Fruit fly (Drosophila melanogaster) whole organism, embryonic: ENCODE measurements around the gene CG6443.

Source experiments
- Awh ChIP-seq: fragments of 200-800 bp; sonication (Bioruptor generic); IDR thresholded peaks from 2 replicates; pipeline ENCODE4, ENCODE4 v1.3.6; 2022; ENCODE audit warnings: missing biosample characterization, missing genetic modification characterization
- CG1024 ChIP-seq: fragments of 200-800 bp; sonication (Bioruptor generic); IDR thresholded peaks from 2 replicates; pipeline ENCODE4 v1.3.6; 2022; ENCODE audit warnings: missing biosample characterization, missing genetic modification characterization
- CG10431 ChIP-seq: fragments of 200-800 bp; sonication (Bioruptor generic); optimal IDR thresholded peaks from 3 replicates; lab custom pipeline; 2018; ENCODE audit warnings: missing biosample characterization, mild to moderate bottlenecking, missing genetic modification characterization
- CG11723 ChIP-seq: fragments of 200-800 bp; sonication (Bioruptor generic); optimal IDR thresholded peaks from 2 replicates; lab custom pipeline; 2017; ENCODE audit warnings: missing biosample characterization, mild to moderate bottlenecking, missing genetic modification characterization
- CG12071 ChIP-seq: fragments of 200-800 bp; sonication (Bioruptor generic); optimal IDR thresholded peaks from 3 replicates; lab custom pipeline; 2018; ENCODE audit warnings: missing biosample characterization, mild to moderate bottlenecking, missing genetic modification characterization
- CG12219 ChIP-seq: fragments of 200-800 bp; sonication (Bioruptor generic); optimal IDR thresholded peaks from 3 replicates; lab custom pipeline; 2018; ENCODE audit warnings: missing biosample characterization, mild to moderate bottlenecking, missing genetic modification characterization
- CG13287 ChIP-seq: fragments of 200-800 bp; sonication (Bioruptor generic); IDR thresholded peaks from 2 replicates; pipeline ENCODE4 v1.3.6; 2022; ENCODE audit warnings: missing biosample characterization, missing genetic modification characterization; ENCODE audit not compliant: partially characterized antibody
- CG13624 ChIP-seq: fragments of 200-800 bp; sonication (Bioruptor generic); optimal IDR thresholded peaks from 2 replicates; lab custom pipeline; 2016; ENCODE audit warnings: missing biosample characterization, missing genetic modification characterization
- CG15073 ChIP-seq: fragments of 200-800 bp; sonication (Bioruptor generic); optimal IDR thresholded peaks from 2 replicates; lab custom pipeline; 2016; ENCODE audit warnings: missing biosample characterization, missing genetic modification characterization
- CG1603 ChIP-seq: fragments of 200-800 bp; sonication (Bioruptor generic); optimal IDR thresholded peaks from 2 replicates; lab custom pipeline; 2019; ENCODE audit warnings: missing biosample characterization, mild to moderate bottlenecking, missing genetic modification characterization, moderate library complexity
- CG18476 ChIP-seq: fragments of 200-800 bp; sonication (Bioruptor generic); optimal IDR thresholded peaks from 2 replicates; lab custom pipeline; 2016; ENCODE audit warnings: missing biosample characterization, mild to moderate bottlenecking, missing genetic modification characterization
- CG2875 ChIP-seq: fragments of 200-800 bp; sonication (Bioruptor generic); optimal IDR thresholded peaks from 2 replicates; lab custom pipeline; 2017; ENCODE audit warnings: missing biosample characterization, mild to moderate bottlenecking, missing genetic modification characterization, missing genetic modification reagents
- CG42726 ChIP-seq: fragments of 200-800 bp; sonication (Bioruptor generic); IDR thresholded peaks from 2 replicates; pipeline ENCODE4 v1.3.6; 2022; ENCODE audit warnings: missing biosample characterization, missing genetic modification characterization; ENCODE audit not compliant: partially characterized antibody
- CG4854 ChIP-seq: fragments of 200-800 bp; sonication (Bioruptor generic); optimal IDR thresholded peaks from 2 replicates; lab custom pipeline; 2016; ENCODE audit warnings: missing biosample characterization, missing genetic modification characterization, inconsistent platforms
- CG5245 ChIP-seq: fragments of 200-800 bp; sonication (Bioruptor generic); optimal IDR thresholded peaks from 3 replicates; lab custom pipeline; 2016; ENCODE audit warnings: missing biosample characterization, missing genetic modification characterization
- CG5953 ChIP-seq: fragments of 200-800 bp; sonication (Bioruptor generic); IDR thresholded peaks from 2 replicates; pipeline ENCODE4 v1.3.6; 2022; ENCODE audit warnings: missing biosample characterization, missing genetic modification characterization
- CG6272 ChIP-seq: fragments of 200-800 bp; sonication (Bioruptor generic); IDR thresholded peaks from 2 replicates; pipeline ENCODE4 v1.3.6; 2022; ENCODE audit warnings: missing biosample characterization, missing genetic modification characterization
- CG6791 ChIP-seq: fragments of 200-800 bp; sonication (Bioruptor generic); IDR thresholded peaks from 3 replicates; pipeline ENCODE4 v1.3.6; 2022; ENCODE audit warnings: missing biosample characterization, missing genetic modification characterization; ENCODE audit not compliant: partially characterized antibody
- CG6854 ChIP-seq: fragments of 200-800 bp; sonication (Bioruptor generic); optimal IDR thresholded peaks from 3 replicates; lab custom pipeline; 2017; ENCODE audit warnings: missing biosample characterization, mild to moderate bottlenecking, missing genetic modification characterization
- CG7745 ChIP-seq: fragments of 200-800 bp; sonication (Bioruptor generic); optimal IDR thresholded peaks from 2 replicates; lab custom pipeline; 2018; ENCODE audit warnings: missing biosample characterization, mild to moderate bottlenecking, missing genetic modification characterization, moderate library complexity
- CG7987 ChIP-seq: fragments of 200-800 bp; sonication (Bioruptor generic); optimal IDR thresholded peaks from 2 replicates; lab custom pipeline; 2018; ENCODE audit warnings: missing biosample characterization, mild to moderate bottlenecking, missing genetic modification characterization, moderate library complexity
- D ChIP-seq, 2 experiments: fragments of 200-800 bp in 1 of 2; fragments of >200 bp in 1 of 2; sonication (Bioruptor generic) in 1 of 2; optimal IDR thresholded peaks; 2 replicates in 1 of 2; 3 replicates in 1 of 2; lab custom pipeline; 2017; ENCODE audit warnings: mild to moderate bottlenecking in 1 of 2, missing biosample characterization in 1 of 2, missing genetic modification characterization in 1 of 2, missing genetic modification reagents in 1 of 2
- ERR ChIP-seq: fragments of 200-800 bp; sonication (Bioruptor generic); optimal IDR thresholded peaks from 2 replicates; lab custom pipeline; 2016; ENCODE audit warnings: missing biosample characterization, missing genetic modification characterization
- Ets65A ChIP-seq: fragments of 200-800 bp; sonication (Bioruptor generic); peaks from one replicate; lab custom pipeline; 2016; ENCODE audit warnings: missing biosample characterization, missing genetic modification characterization
- Ets97D ChIP-seq: fragments of 200-800 bp; sonication (Bioruptor generic); optimal IDR thresholded peaks from 3 replicates; lab custom pipeline; 2016; ENCODE audit warnings: missing biosample characterization, missing genetic modification characterization
- Fer3 ChIP-seq: fragments of 200-800 bp; sonication (Bioruptor generic); optimal IDR thresholded peaks from 2 replicates; lab custom pipeline; 2018; ENCODE audit warnings: missing biosample characterization, mild to moderate bottlenecking, missing genetic modification characterization, moderate library complexity
- Gug ChIP-seq: fragments of 200-800 bp; sonication (Bioruptor generic); IDR thresholded peaks from 4 replicates; pipeline ENCODE4 v1.3.6; 2022; ENCODE audit warnings: missing biosample characterization, missing genetic modification characterization
- Hr39 ChIP-seq: fragments of >200 bp; optimal IDR thresholded peaks from 2 replicates; lab custom pipeline; 2017
- Mes4 ChIP-seq: fragments of 200-800 bp; sonication (Bioruptor generic); optimal IDR thresholded peaks from 2 replicates; lab custom pipeline; 2016; ENCODE audit warnings: missing biosample characterization, missing genetic modification characterization
- Neu2 ChIP-seq: fragments of 200-800 bp; sonication (Bioruptor generic); optimal IDR thresholded peaks from 3 replicates; lab custom pipeline; 2016; ENCODE audit warnings: missing biosample characterization, missing genetic modification characterization, borderline replicate concordance
- Nf-YC ChIP-seq: fragments of 200-800 bp; optimal IDR thresholded peaks from 3 replicates; lab custom pipeline; 2019; ENCODE audit warnings: missing biosample characterization, mild to moderate bottlenecking, missing genetic modification characterization, moderate library complexity
- NfI ChIP-seq: fragments of 200-800 bp; sonication (Bioruptor generic); optimal IDR thresholded peaks from 3 replicates; lab custom pipeline; 2018; ENCODE audit warnings: missing biosample characterization, mild to moderate bottlenecking, missing genetic modification characterization, moderate library complexity
- Sox102F ChIP-seq: fragments of 200-800 bp; sonication (Bioruptor generic); optimal IDR thresholded peaks from 2 replicates; lab custom pipeline; 2018; ENCODE audit warnings: missing biosample characterization, mild to moderate bottlenecking, missing genetic modification characterization, moderate library complexity
- abd-A ChIP-seq: fragments of 200-800 bp; sonication (Bioruptor generic); optimal IDR thresholded peaks from 3 replicates; lab custom pipeline; 2019; ENCODE audit warnings: missing biosample characterization, mild to moderate bottlenecking, missing genetic modification characterization, moderate library complexity
- caup ChIP-seq: fragments of 200-800 bp; sonication (Bioruptor generic); optimal IDR thresholded peaks from 3 replicates; lab custom pipeline; 2017; ENCODE audit warnings: missing biosample characterization, mild to moderate bottlenecking, missing genetic modification characterization, moderate library complexity; ENCODE audit not compliant: severe bottlenecking
- chm ChIP-seq: fragments of 200-800 bp; sonication (Bioruptor generic); IDR thresholded peaks from 2 replicates; pipeline ENCODE4 v1.3.6; 2022; ENCODE audit warnings: missing biosample characterization, missing genetic modification characterization
- fd3F ChIP-seq: fragments of 200-800 bp; sonication (Bioruptor generic); optimal IDR thresholded peaks from 2 replicates; lab custom pipeline; 2018; ENCODE audit warnings: missing biosample characterization, mild to moderate bottlenecking, missing genetic modification characterization, moderate library complexity
- fru ChIP-seq: fragments of >200 bp; optimal IDR thresholded peaks from 2 replicates; lab custom pipeline; 2017
- jing ChIP-seq: fragments of 200-800 bp; sonication (Bioruptor generic); optimal IDR thresholded peaks from 2 replicates; lab custom pipeline; 2018; ENCODE audit warnings: missing biosample characterization, mild to moderate bottlenecking, missing genetic modification characterization
- jumu ChIP-seq: fragments of 200-800 bp; sonication (Bioruptor generic); optimal IDR thresholded peaks from 3 replicates; lab custom pipeline; 2016; ENCODE audit warnings: missing biosample characterization, missing genetic modification characterization
- ken ChIP-seq: fragments of 200-800 bp; sonication (Bioruptor generic); IDR thresholded peaks from 3 replicates; pipeline ENCODE4 v1.3.6; 2022; ENCODE audit warnings: missing biosample characterization, missing genetic modification characterization
- pan ChIP-seq, 4 experiments: fragments of >200 bp in 3 of 4; fragments of 200-800 bp in 1 of 4; sonication (Bioruptor generic) in 1 of 4; optimal IDR thresholded peaks in 3 of 4; IDR thresholded peaks in 1 of 4; 2 replicates each; pipeline versions ENCODE4 v1.3.6 to Lab custom; 2017 to 2022; ENCODE audit warnings: missing biosample characterization in 2 of 4, missing genetic modification characterization in 2 of 4, mixed read lengths in 1 of 4
- pum ChIP-seq: fragments of 200-800 bp; sonication (Bioruptor generic); optimal IDR thresholded peaks from 2 replicates; lab custom pipeline; 2016; ENCODE audit warnings: missing biosample characterization, missing genetic modification characterization
- repo ChIP-seq: fragments of 200-800 bp; sonication (Bioruptor generic); optimal IDR thresholded peaks from 2 replicates; lab custom pipeline; 2016; ENCODE audit warnings: missing biosample characterization, missing genetic modification characterization
- row ChIP-seq: fragments of 200-800 bp; sonication (Bioruptor generic); IDR thresholded peaks from 3 replicates; pipeline ENCODE4 v1.3.6; 2022; ENCODE audit warnings: missing biosample characterization, missing genetic modification characterization
- slp2 ChIP-seq: fragments of 200-800 bp; sonication (Bioruptor generic); optimal IDR thresholded peaks from 2 replicates; lab custom pipeline; 2016; ENCODE audit warnings: missing biosample characterization, missing genetic modification characterization
- tin ChIP-seq: fragments of 200-800 bp; sonication (Bioruptor generic); optimal IDR thresholded peaks from 3 replicates; lab custom pipeline; 2016; ENCODE audit warnings: missing biosample characterization, missing genetic modification characterization
- tll ChIP-seq, 2 experiments: fragments of 200-800 bp in 1 of 2; fragments of >200 bp in 1 of 2; sonication (Bioruptor generic) in 1 of 2; optimal IDR thresholded peaks; 2 replicates each; lab custom pipeline; 2017 to 2019; ENCODE audit warnings: missing biosample characterization in 2 of 2, missing genetic modification characterization in 2 of 2, mild to moderate bottlenecking in 1 of 2, moderate library complexity in 1 of 2
- trh ChIP-seq: fragments of 200-800 bp; sonication (Bioruptor generic); optimal IDR thresholded peaks from 2 replicates; lab custom pipeline; 2016; ENCODE audit warnings: missing biosample characterization, missing genetic modification characterization
- wor ChIP-seq: fragments of 200-800 bp; sonication (Bioruptor generic); IDR thresholded peaks from 2 replicates; pipeline ENCODE4 v1.3.6; 2022; ENCODE audit warnings: missing biosample characterization, missing genetic modification characterization

Gene CG6443

dm6 chr2L:10732343-10732808 is 3.6 kb downstream of the CG6443 start, which contains the start of the genes EMC3 and Dpy-30L1:
TSS of gene EMC3 (minus strand) at chr2L:10732423.
TSS of gene Dpy-30L1 (plus strand) at chr2L:10732653.
- no peak for TF ChIP-seq Awh
- TF ChIP-seq CG5245 (GFP tag; lab: Kevin White, UChicago) = no peak
- TF ChIP-seq CG7745 (tag; lab: Kevin White, UChicago) = no peak
- TF ChIP-seq Hr39 (lab: Kevin White, UChicago) = no peak
- TF ChIP-seq tin (GFP tag; lab: Kevin White, UChicago) = peak; percentile 21
- no peak for TF ChIP-seq repo
- no peak for TF ChIP-seq wor (GFP tag; lab: Robert Waterston, UW)
- peak; percentile 68 for TF ChIP-seq CG13624 (GFP tag; lab: Kevin White, UChicago)
- no peak for TF ChIP-seq Gug (GFP tag; lab: Robert Waterston, UW)
- peak in 1 of 2 experiments; percentile 38 for TF ChIP-seq tll (GFP tag; optimal IDR thresholded peaks at IDR 0.05; lab: Kevin White, UChicago)
- no peak for TF ChIP-seq pan (optimal IDR thresholded peaks at IDR 0.05; lab: Kevin White, UChicago)
- peak in 1 of 2 experiments; percentile 53 for TF ChIP-seq pan (GFP tag; optimal IDR thresholded peaks at IDR 0.05 in 1 of 2, IDR thresholded peaks at IDR 0.05 in 1 of 2)
- peak; percentile 57 for TF ChIP-seq Ets97D (GFP tag; lab: Kevin White, UChicago)
- no peak for TF ChIP-seq CG18476 (GFP tag; lab: Kevin White, UChicago)
- TF ChIP-seq abd-A (tag; lab: Kevin White, UChicago) = no peak
- no peak for TF ChIP-seq CG2875 (GFP tag; lab: Kevin White, UChicago)
- TF ChIP-seq CG6854 (GFP tag; lab: Kevin White, UChicago) = no peak
- no peak for TF ChIP-seq CG11723 (GFP tag; lab: Kevin White, UChicago)
- TF ChIP-seq CG15073 (GFP tag; lab: Kevin White, UChicago) = no peak
- peak; percentile 33 for TF ChIP-seq NfI
- TF ChIP-seq jing (GFP tag; lab: Kevin White, UChicago) = no peak
- TF ChIP-seq caup (GFP tag; lab: Kevin White, UChicago) = peak; percentile 10
- no peak for TF ChIP-seq chm (GFP tag; lab: Robert Waterston, UW)
- TF ChIP-seq Mes4 (GFP tag; lab: Kevin White, UChicago) = no peak
- TF ChIP-seq ERR (GFP tag; lab: Kevin White, UChicago) = peak; percentile 24
- TF ChIP-seq Sox102F = no peak
- TF ChIP-seq CG12219 = no peak
- no peak for TF ChIP-seq CG42726
- TF ChIP-seq CG1603 (tag; lab: Kevin White, UChicago) = peak; percentile 80
- TF ChIP-seq D (optimal IDR thresholded peaks at IDR 0.05; lab: Kevin White, UChicago) = no peak
- no peak for TF ChIP-seq D (GFP tag; optimal IDR thresholded peaks at IDR 0.05; lab: Kevin White, UChicago)
- TF ChIP-seq fd3F (GFP tag; lab: Kevin White, UChicago) = peak; percentile 26
- TF ChIP-seq CG7987 (GFP tag; lab: Kevin White, UChicago) = no peak
- peak; percentile 49 for TF ChIP-seq CG4854 (GFP tag; lab: Kevin White, UChicago)
- no peak for TF ChIP-seq CG10431 (GFP tag; lab: Kevin White, UChicago)
- TF ChIP-seq Fer3 (tag; lab: Kevin White, UChicago) = peak; percentile 44
- no peak for TF ChIP-seq Nf-YC (tag; lab: Kevin White, UChicago)
- TF ChIP-seq CG5953 (GFP tag; lab: Robert Waterston, UW) = no peak
- peak; percentile 30 for TF ChIP-seq pum (GFP tag; lab: Kevin White, UChicago)
- no peak for TF ChIP-seq ken
- TF ChIP-seq jumu (GFP tag; lab: Kevin White, UChicago) = peak; percentile 27
- TF ChIP-seq row (GFP tag; lab: Robert Waterston, UW) = peak; percentile 90
- 0 out of 2 replicates have a peak, but pooled peaks have one; percentile 27 for TF ChIP-seq CG6272
- TF ChIP-seq slp2 (GFP tag; lab: Kevin White, UChicago) = no peak
- TF ChIP-seq Neu2 = no peak
- peak; percentile 92 for TF ChIP-seq Ets65A (GFP tag; lab: Kevin White, UChicago)
- no peak for TF ChIP-seq fru
- TF ChIP-seq CG1024 (GFP tag; lab: Robert Waterston, UW) = no peak
- TF ChIP-seq CG12071 (GFP tag; lab: Kevin White, UChicago) = no peak
- no peak for TF ChIP-seq trh (GFP tag; lab: Kevin White, UChicago)
- TF ChIP-seq CG13287 (GFP tag; lab: Robert Waterston, UW) = peak; percentile 92
- TF ChIP-seq CG6791 (GFP tag; lab: Robert Waterston, UW) = peak; percentile 42; the same call in 1 of the 3 replicates
